Fruit fly (Drosophila melanogaster) whole organism, embryonic: ENCODE data around the gene alphaTub67C.

Experiments used
- Abd-B ChIP-seq: fragments of 200-800 bp; sonication (Bioruptor generic); optimal IDR thresholded peaks from 2 replicates; lab custom pipeline; 2018; ENCODE audit warnings: missing biosample characterization, mild to moderate bottlenecking, missing genetic modification characterization, moderate library complexity
- Awh ChIP-seq: fragments of 200-800 bp; sonication (Bioruptor generic); IDR thresholded peaks from 2 replicates; pipeline ENCODE4, ENCODE4 v1.3.6; 2022; ENCODE audit warnings: missing biosample characterization, missing genetic modification characterization
- Blimp-1 ChIP-seq: fragments of 200-800 bp; sonication (Bioruptor generic); optimal IDR thresholded peaks from 3 replicates; lab custom pipeline; 2018; ENCODE audit warnings: missing biosample characterization, missing genetic modification characterization, mild to moderate bottlenecking, moderate library complexity, missing genetic modification reagents
- CG10147 ChIP-seq: fragments of 200-800 bp; sonication (Bioruptor generic); optimal IDR thresholded peaks from 2 replicates; lab custom pipeline; 2019; ENCODE audit warnings: missing biosample characterization, mild to moderate bottlenecking, missing genetic modification characterization, moderate library complexity
- CG10274 ChIP-seq: fragments of 200-800 bp; sonication (Bioruptor generic); optimal IDR thresholded peaks from 3 replicates; lab custom pipeline; 2017; ENCODE audit warnings: missing biosample characterization, mild to moderate bottlenecking, missing genetic modification characterization
- CG10979 ChIP-seq: fragments of 200-800 bp; sonication (Bioruptor generic); optimal IDR thresholded peaks from 2 replicates; lab custom pipeline; 2018; ENCODE audit warnings: missing biosample characterization, mild to moderate bottlenecking, missing genetic modification characterization, moderate library complexity
- CG12155 ChIP-seq: fragments of 200-800 bp; sonication (Bioruptor generic); optimal IDR thresholded peaks from 3 replicates; lab custom pipeline; 2016; ENCODE audit warnings: missing biosample characterization, missing genetic modification characterization
- CG12659 ChIP-seq: fragments of 200-800 bp; sonication (Bioruptor generic); optimal IDR thresholded peaks from 3 replicates; lab custom pipeline; 2017; ENCODE audit warnings: mild to moderate bottlenecking, missing biosample characterization, missing genetic modification reagents, missing genetic modification characterization
- CG13296 ChIP-seq: fragments of 200-800 bp; sonication (Bioruptor generic); optimal IDR thresholded peaks from 3 replicates; lab custom pipeline; 2018; ENCODE audit warnings: missing biosample characterization, mild to moderate bottlenecking, missing genetic modification characterization
- CG13624 ChIP-seq: fragments of 200-800 bp; sonication (Bioruptor generic); optimal IDR thresholded peaks from 2 replicates; lab custom pipeline; 2016; ENCODE audit warnings: missing biosample characterization, missing genetic modification characterization
- CG14050 ChIP-seq: fragments of 200-800 bp; sonication (Bioruptor generic); IDR thresholded peaks from 3 replicates; pipeline ENCODE4 v1.3.6; 2022; ENCODE audit warnings: missing biosample characterization, missing genetic modification characterization
- CG15601 ChIP-seq: fragments of 200-800 bp; sonication (Bioruptor generic); optimal IDR thresholded peaks from 3 replicates; lab custom pipeline; 2019; ENCODE audit warnings: missing biosample characterization, mild to moderate bottlenecking, missing genetic modification characterization, moderate library complexity
- CG17612 ChIP-seq: fragments of 200-800 bp; sonication (Bioruptor generic); IDR thresholded peaks from 2 replicates; pipeline ENCODE4 v1.3.6; 2022; ENCODE audit warnings: missing biosample characterization, missing genetic modification characterization
- CG3281 ChIP-seq: fragments of 200-800 bp; sonication (Bioruptor generic); optimal IDR thresholded peaks from 3 replicates; lab custom pipeline; 2017; ENCODE audit warnings: missing biosample characterization, mild to moderate bottlenecking, missing genetic modification characterization
- CG4282 ChIP-seq: fragments of 200-800 bp; sonication (Bioruptor generic); optimal IDR thresholded peaks from 2 replicates; lab custom pipeline; 2016; ENCODE audit warnings: missing biosample characterization, missing genetic modification characterization
- CG4617 ChIP-seq: fragments of 200-800 bp; sonication (Bioruptor generic); optimal IDR thresholded peaks from 3 replicates; lab custom pipeline; 2016; ENCODE audit warnings: missing biosample characterization, missing genetic modification characterization, borderline replicate concordance
- CG7271 ChIP-seq: fragments of 200-800 bp; sonication (Bioruptor generic); optimal IDR thresholded peaks from 2 replicates; lab custom pipeline; 2018; ENCODE audit warnings: missing biosample characterization, mild to moderate bottlenecking, missing genetic modification characterization, moderate library complexity
- CG8089 ChIP-seq: fragments of 200-800 bp; sonication (Bioruptor generic); optimal IDR thresholded peaks from 3 replicates; lab custom pipeline; 2016; ENCODE audit warnings: missing biosample characterization, missing genetic modification characterization
- Chrac-16 ChIP-seq: fragments of 200-800 bp; sonication (Bioruptor generic); optimal IDR thresholded peaks from 3 replicates; lab custom pipeline; 2016; ENCODE audit warnings: missing biosample characterization, missing genetic modification characterization
- CoRest ChIP-seq: fragments of 200-800 bp; sonication (Bioruptor generic); optimal IDR thresholded peaks from 3 replicates; lab custom pipeline; 2018; ENCODE audit warnings: missing biosample characterization, mild to moderate bottlenecking, missing genetic modification characterization, moderate library complexity
- ERR ChIP-seq: fragments of 200-800 bp; sonication (Bioruptor generic); optimal IDR thresholded peaks from 2 replicates; lab custom pipeline; 2016; ENCODE audit warnings: missing biosample characterization, missing genetic modification characterization
- Eip74EF ChIP-seq, 2 experiments: fragments of 200-800 bp in 1 of 2; fragments of >200 bp in 1 of 2; sonication (Bioruptor generic) in 1 of 2; optimal IDR thresholded peaks; 2 replicates each; lab custom pipeline; 2017 to 2019; ENCODE audit warnings: missing biosample characterization in 2 of 2, missing genetic modification characterization in 2 of 2, mild to moderate bottlenecking in 1 of 2, moderate library complexity in 1 of 2
- HHEX ChIP-seq: fragments of 200-800 bp; sonication (Bioruptor generic); optimal IDR thresholded peaks from 3 replicates; lab custom pipeline; 2017; ENCODE audit warnings: missing biosample characterization, mild to moderate bottlenecking, missing genetic modification characterization, missing genetic modification reagents
- MESR4 ChIP-seq: fragments of 200-800 bp; sonication (Bioruptor generic); optimal IDR thresholded peaks from 2 replicates; lab custom pipeline; 2018; ENCODE audit warnings: missing biosample characterization, mild to moderate bottlenecking, missing genetic modification characterization, moderate library complexity
- Nf-YC ChIP-seq: fragments of 200-800 bp; optimal IDR thresholded peaks from 3 replicates; lab custom pipeline; 2019; ENCODE audit warnings: missing biosample characterization, mild to moderate bottlenecking, missing genetic modification characterization, moderate library complexity
- PHDP ChIP-seq: fragments of 200-800 bp; sonication (Bioruptor generic); optimal IDR thresholded peaks from 3 replicates; lab custom pipeline; 2018; ENCODE audit warnings: missing biosample characterization, mild to moderate bottlenecking, missing genetic modification characterization, moderate library complexity
- Sin3A ChIP-seq: fragments of >200 bp; optimal IDR thresholded peaks from 2 replicates; lab custom pipeline; 2018
- Six4 ChIP-seq: fragments of 200-800 bp; sonication (Bioruptor generic); optimal IDR thresholded peaks from 2 replicates; lab custom pipeline; 2016; ENCODE audit warnings: missing biosample characterization, missing genetic modification characterization
- Ssrp ChIP-seq: fragments of 200-800 bp; sonication (Bioruptor generic); optimal IDR thresholded peaks from 2 replicates; lab custom pipeline; 2018; ENCODE audit warnings: missing biosample characterization, mild to moderate bottlenecking, missing genetic modification characterization, moderate library complexity
- Xrp1 ChIP-seq: fragments of 200-800 bp; sonication (Bioruptor generic); IDR thresholded peaks from 2 replicates; pipeline ENCODE4 v1.3.6; 2022; ENCODE audit warnings: missing biosample characterization, missing genetic modification characterization
- al ChIP-seq: fragments of 200-800 bp; sonication (Bioruptor generic); IDR thresholded peaks from 2 replicates; pipeline ENCODE4 v1.3.6; 2022; ENCODE audit warnings: missing biosample characterization, missing genetic modification characterization
- ase ChIP-seq: fragments of 200-800 bp; sonication (Bioruptor generic); IDR thresholded peaks from 3 replicates; pipeline ENCODE4 v1.3.6; 2022; ENCODE audit warnings: missing biosample characterization, missing genetic modification characterization
- cad ChIP-seq: fragments of >200 bp; optimal IDR thresholded peaks from 2 replicates; lab custom pipeline; 2017; ENCODE audit warnings: missing biosample characterization, missing genetic modification characterization
- caup ChIP-seq: fragments of 200-800 bp; sonication (Bioruptor generic); optimal IDR thresholded peaks from 3 replicates; lab custom pipeline; 2017; ENCODE audit warnings: missing biosample characterization, mild to moderate bottlenecking, missing genetic modification characterization, moderate library complexity; ENCODE audit not compliant: severe bottlenecking
- fd3F ChIP-seq: fragments of 200-800 bp; sonication (Bioruptor generic); optimal IDR thresholded peaks from 2 replicates; lab custom pipeline; 2018; ENCODE audit warnings: missing biosample characterization, mild to moderate bottlenecking, missing genetic modification characterization, moderate library complexity
- fd96Cb ChIP-seq: fragments of 200-800 bp; sonication (Bioruptor generic); optimal IDR thresholded peaks from 2 replicates; lab custom pipeline; 2018; ENCODE audit warnings: missing biosample characterization, mild to moderate bottlenecking, missing genetic modification characterization, moderate library complexity
- gcm2 ChIP-seq: fragments of 200-800 bp; sonication (Bioruptor generic); optimal IDR thresholded peaks from 2 replicates; lab custom pipeline; 2016; ENCODE audit warnings: missing biosample characterization, missing genetic modification characterization
- gfzf ChIP-seq: fragments of 200-800 bp; sonication (Bioruptor generic); optimal IDR thresholded peaks from 2 replicates; lab custom pipeline; 2016; ENCODE audit warnings: missing biosample characterization, mild to moderate bottlenecking, missing genetic modification characterization, moderate library complexity
- grau ChIP-seq: fragments of 200-800 bp; optimal IDR thresholded peaks from 3 replicates; lab custom pipeline; 2019; ENCODE audit warnings: missing biosample characterization, mild to moderate bottlenecking, missing genetic modification characterization, moderate library complexity
- kay ChIP-seq: fragments of 200-800 bp; sonication (Bioruptor generic); optimal IDR thresholded peaks from 2 replicates; lab custom pipeline; 2016; ENCODE audit warnings: missing biosample characterization, missing genetic modification characterization
- knrl ChIP-seq: fragments of 200-800 bp; sonication (Bioruptor generic); IDR thresholded peaks from 3 replicates; pipeline ENCODE4 v1.3.6; 2022; ENCODE audit warnings: missing biosample characterization, missing genetic modification characterization; ENCODE audit not compliant: partially characterized antibody
- mld ChIP-seq: fragments of 200-800 bp; sonication (Bioruptor generic); IDR thresholded peaks from 3 replicates; pipeline ENCODE4 v1.3.6; 2022; ENCODE audit warnings: missing biosample characterization, missing genetic modification characterization; ENCODE audit not compliant: partially characterized antibody
- nerfin-2 ChIP-seq: fragments of 200-800 bp; sonication (Bioruptor generic); IDR thresholded peaks from 2 replicates; pipeline ENCODE4 v1.3.6; 2022; ENCODE audit warnings: missing biosample characterization, missing genetic modification characterization; ENCODE audit not compliant: partially characterized antibody
- nmo ChIP-seq: fragments of 200-800 bp; sonication (Bioruptor generic); optimal IDR thresholded peaks from 2 replicates; lab custom pipeline; 2018; ENCODE audit warnings: missing biosample characterization, mild to moderate bottlenecking, missing genetic modification characterization, moderate library complexity
- pb ChIP-seq: fragments of 200-800 bp; sonication (Bioruptor generic); optimal IDR thresholded peaks from 3 replicates; lab custom pipeline; 2016; ENCODE audit warnings: missing biosample characterization, missing genetic modification characterization
- pnt ChIP-seq: fragments of 200-800 bp; sonication (Bioruptor generic); optimal IDR thresholded peaks from 3 replicates; lab custom pipeline; 2016; ENCODE audit warnings: missing biosample characterization, missing genetic modification characterization
- schlank ChIP-seq: fragments of 200-800 bp; sonication (Bioruptor generic); optimal IDR thresholded peaks from 2 replicates; lab custom pipeline; 2018; ENCODE audit warnings: missing biosample characterization, mild to moderate bottlenecking, missing genetic modification characterization
- sna ChIP-seq: fragments of 200-800 bp; sonication (Bioruptor generic); IDR thresholded peaks from 2 replicates; pipeline ENCODE4 v1.3.6; 2022; ENCODE audit warnings: missing biosample characterization, missing genetic modification characterization; ENCODE audit not compliant: partially characterized antibody
- tna ChIP-seq: fragments of 200-800 bp; sonication (Bioruptor generic); IDR thresholded peaks from 2 replicates; pipeline ENCODE4 v1.3.6; 2022; ENCODE audit warnings: missing biosample characterization, missing genetic modification characterization; ENCODE audit not compliant: partially characterized antibody

Gene alphaTub67C

dm6 chr3L:9718929-9719328, 37.9 kb downstream of the alphaTub67C start, which contains the start of the genes CG18178 and CG14174 (continued):
- TF ChIP-seq CG10274 (GFP tag; lab: Kevin White, UChicago) = no peak
- TF ChIP-seq kay (GFP tag; lab: Kevin White, UChicago) = peak; percentile 39
- TF ChIP-seq sna = 0 out of 2 replicates have a peak, but pooled peaks have one; percentile 22
- TF ChIP-seq CG14050 (GFP tag; lab: Robert Waterston, UW) = 0 out of 3 replicates have a peak, but pooled peaks have one; percentile 37
- peak; percentile 69 for TF ChIP-seq CG15601 (tag; lab: Kevin White, UChicago)
- peak; percentile 44; the same call in 1 of the 2 replicates for TF ChIP-seq al (GFP tag; lab: Robert Waterston, UW)
- TF ChIP-seq tna = no peak
- TF ChIP-seq CG13624 = no peak
- TF ChIP-seq cad (GFP tag; lab: Kevin White, UChicago) = no peak
- TF ChIP-seq Chrac-16 (GFP tag; lab: Kevin White, UChicago) = peak; percentile 67
- peak; percentile 77 for TF ChIP-seq CG12659 (GFP tag; lab: Kevin White, UChicago)
- TF ChIP-seq CoRest (tag; lab: Kevin White, UChicago) = peak; percentile 87
- no peak for TF ChIP-seq CG17612 (GFP tag; lab: Robert Waterston, UW)
- TF ChIP-seq PHDP = peak; percentile 78
- peak; percentile 69 for TF ChIP-seq CG4617 (GFP tag; lab: Kevin White, UChicago)
- peak; percentile 69 for TF ChIP-seq Xrp1 (GFP tag; lab: Robert Waterston, UW)
- TF ChIP-seq schlank (tag; lab: Kevin White, UChicago) = no peak
- TF ChIP-seq HHEX = peak; percentile 30
- no peak for TF ChIP-seq nerfin-2 (GFP tag; lab: Robert Waterston, UW)
- TF ChIP-seq pb (GFP tag; lab: Kevin White, UChicago) = no peak
- TF ChIP-seq Six4 = peak; percentile 51
- TF ChIP-seq pnt = no peak
- TF ChIP-seq Eip74EF (GFP tag; optimal IDR thresholded peaks at IDR 0.05; lab: Kevin White, UChicago) = no peak
- TF ChIP-seq Nf-YC (tag; lab: Kevin White, UChicago) = peak; percentile 82
- no peak for TF ChIP-seq mld (GFP tag; lab: Robert Waterston, UW)
- TF ChIP-seq CG3281 = peak; percentile 70
- peak; percentile 67 for TF ChIP-seq Abd-B (GFP tag; lab: Kevin White, UChicago)
- peak; percentile 62 for TF ChIP-seq fd3F
- peak; percentile 83 for TF ChIP-seq grau (tag; lab: Kevin White, UChicago)
- peak; percentile 63 for TF ChIP-seq fd96Cb (tag; lab: Kevin White, UChicago)
- no peak for TF ChIP-seq CG7271 (tag; lab: Kevin White, UChicago)
- TF ChIP-seq caup (GFP tag; lab: Kevin White, UChicago) = peak; percentile 57
- no peak for TF ChIP-seq CG4282 (GFP tag; lab: Kevin White, UChicago)
- TF ChIP-seq gcm2 (GFP tag; lab: Kevin White, UChicago) = no peak
- peak; percentile 54 for TF ChIP-seq CG12155 (GFP tag; lab: Kevin White, UChicago)
- TF ChIP-seq Blimp-1 (GFP tag; lab: Kevin White, UChicago) = peak; percentile 62
- TF ChIP-seq CG13296 (GFP tag; lab: Kevin White, UChicago) = peak; percentile 71
- no peak for TF ChIP-seq ERR
- TF ChIP-seq knrl = 0 out of 3 replicates have a peak, but pooled peaks have one; percentile 26
- no peak for TF ChIP-seq CG8089 (GFP tag; lab: Kevin White, UChicago)
- peak; percentile 85 for TF ChIP-seq nmo (GFP tag; lab: Kevin White, UChicago)
- TF ChIP-seq Awh = no peak
- TF ChIP-seq gfzf (GFP tag; lab: Kevin White, UChicago) = peak; percentile 58
- TF ChIP-seq CG10147 = peak; percentile 80
- 0 out of 3 replicates have a peak, but pooled peaks have one; percentile 42 for TF ChIP-seq ase (GFP tag; lab: Robert Waterston, UW)
- TF ChIP-seq CG10979 (tag; lab: Kevin White, UChicago) = peak; percentile 74
- TF ChIP-seq MESR4 (GFP tag; lab: Kevin White, UChicago) = no peak
- peak; percentile 78 for TF ChIP-seq Ssrp (tag; lab: Kevin White, UChicago)
- TF ChIP-seq Sin3A (lab: Kevin White, UChicago) = peak; percentile 5
